Fruit fly (Drosophila melanogaster): Measurements from ENCODE around the gene CG42245.

The CG42245 gene

DNA sequence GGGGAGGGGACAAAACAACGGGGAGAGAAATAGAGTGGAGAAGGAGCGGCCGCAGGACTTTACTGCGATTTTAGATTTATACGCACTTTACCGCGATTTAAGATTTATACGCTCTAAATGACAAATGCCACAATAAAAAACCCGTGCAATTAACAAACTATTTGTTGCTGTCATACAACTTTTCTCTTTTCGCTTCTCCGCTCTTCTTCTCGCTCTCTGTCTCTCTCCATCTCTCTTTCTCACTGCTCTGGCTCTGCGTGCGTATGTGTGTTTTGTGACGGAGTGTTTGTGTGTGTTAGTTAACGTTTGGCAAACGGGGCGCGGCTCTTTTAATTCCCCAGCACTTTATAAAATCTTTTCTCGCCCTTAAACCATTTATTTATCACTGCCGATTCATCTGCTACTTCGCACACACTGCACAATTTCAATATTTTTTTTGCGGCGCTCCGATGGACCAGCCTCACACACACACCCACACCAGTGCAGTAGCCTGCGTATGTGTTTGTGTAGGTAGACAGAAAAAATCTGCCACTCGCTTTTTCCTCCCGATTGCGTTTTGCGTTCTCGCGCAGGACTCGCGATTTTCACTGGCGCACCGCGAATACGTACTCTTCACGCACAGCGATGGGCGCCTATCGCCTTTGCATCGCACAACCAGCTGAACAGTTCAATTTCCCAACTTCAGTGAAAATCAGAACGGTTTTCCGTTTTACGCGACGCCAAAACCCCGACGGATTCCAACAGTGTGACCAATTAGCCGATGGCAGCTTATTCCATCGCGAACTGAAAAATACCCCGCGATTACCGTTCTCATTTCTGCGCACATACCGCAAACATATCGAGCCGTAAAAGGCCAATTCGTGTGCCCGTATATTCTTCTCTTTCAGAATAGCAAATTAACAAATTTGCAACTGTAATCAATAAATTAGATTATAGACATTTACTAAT, 45.4 kb upstream of the CG42245 start, which contains the start of gene msn (continued):
- TF ChIP-seq phol (tag; optimal IDR thresholded peaks at IDR 0.05) (no peak), CG14965 (GFP tag; optimal IDR thresholded peaks at IDR 0.05; ENCODE audit: borderline replicate concordance) (no peak), CG8290 (GFP tag; optimal IDR thresholded peaks at IDR 0.05) (peak; percentile 1), CG8290 (tag; optimal IDR thresholded peaks at IDR 0.05) (peak in 1 of 2 experiments; percentile 84), CG17612 (GFP tag; IDR thresholded peaks at IDR 0.05) (no peak), CG7928 (GFP tag; optimal IDR thresholded peaks at IDR 0.05) (no peak), CG11093 (GFP tag; IDR thresholded peaks at IDR 0.05) (no peak), CG12744 (GFP tag; optimal IDR thresholded peaks at IDR 0.05) (no peak), lab (GFP tag; optimal IDR thresholded peaks at IDR 0.05) (peak; percentile 51), CG8359 (GFP tag; optimal IDR thresholded peaks at IDR 0.05; ENCODE audit: borderline replicate concordance) (no peak), Spps (tag; optimal IDR thresholded peaks at IDR 0.05) (no peak), CG12299 (tag; optimal IDR thresholded peaks at IDR 0.05) (peak; percentile 43), gem (tag; optimal IDR thresholded peaks at IDR 0.05) (no peak), nau (GFP tag; optimal IDR thresholded peaks at IDR 0.05) (peak; percentile 49), CG3838 (GFP tag; optimal IDR thresholded peaks at IDR 0.05) (no peak), CG14014 (GFP tag; IDR thresholded peaks at IDR 0.05) (peak; percentile 40; the same call in 1 of the 2 replicates), H2.0 (GFP tag; IDR thresholded peaks at IDR 0.05) (no peak), CG30431 (GFP tag; optimal IDR thresholded peaks at IDR 0.05) (no peak), pnt (GFP tag; optimal IDR thresholded peaks at IDR 0.05) (no peak), nerfin-2 (GFP tag; IDR thresholded peaks at IDR 0.05; ENCODE audit: partially characterized antibody) (no peak), CG10959 (GFP tag; IDR thresholded peaks at IDR 0.05) (no peak), hb (GFP tag; IDR thresholded peaks at IDR 0.05; ENCODE audit: partially characterized antibody) (no peak; the same call in 2 of the 3 replicates), zen (tag; optimal IDR thresholded peaks at IDR 0.05) (peak; percentile 27), Oli (tag; optimal IDR thresholded peaks at IDR 0.05) (no peak), Lhr (GFP tag; optimal IDR thresholded peaks at IDR 0.05) (peak; percentile 38), sug (tag; optimal IDR thresholded peaks at IDR 0.05) (peak; percentile 38), chm (GFP tag; IDR thresholded peaks at IDR 0.05) (peak; percentile 85), CG9437 (GFP tag; optimal IDR thresholded peaks at IDR 0.05) (no peak), Antp (GFP tag; optimal IDR thresholded peaks at IDR 0.05) (no peak), Aef1 (GFP tag; IDR thresholded peaks at IDR 0.05) (no peak), NFAT (GFP tag; IDR thresholded peaks at IDR 0.05) (peak; percentile 43; the same call in 1 of the 2 replicates), CG17385 (GFP tag; optimal IDR thresholded peaks at IDR 0.05) (peak; percentile 22), Xrp1 (GFP tag; IDR thresholded peaks at IDR 0.05) (no peak), lbe (GFP tag; optimal IDR thresholded peaks at IDR 0.05) (no peak), CG31388 (GFP tag; optimal IDR thresholded peaks at IDR 0.05) (no peak), CG11398 (GFP tag; optimal IDR thresholded peaks at IDR 0.05) (peak; percentile 11), CoRest (tag; optimal IDR thresholded peaks at IDR 0.05) (no peak), CG8944 (GFP tag; optimal IDR thresholded peaks at IDR 0.05) (no peak), pho (GFP tag; optimal IDR thresholded peaks at IDR 0.05) (peak; percentile 19), run (tag; optimal IDR thresholded peaks at IDR 0.05) (no peak), CG13624 (GFP tag; optimal IDR thresholded peaks at IDR 0.05) (no peak), Atf-2 (GFP tag; optimal IDR thresholded peaks at IDR 0.05) (no peak), CG3163 (GFP tag; optimal IDR thresholded peaks at IDR 0.05) (peak; percentile 69), z (GFP tag; IDR thresholded peaks at IDR 0.05) (no peak), sens (GFP tag) (peak; percentile 91), ab (GFP tag; optimal IDR thresholded peaks at IDR 0.05) (no peak), CG4730 (GFP tag; IDR thresholded peaks at IDR 0.05) (no peak), CG33557 (GFP tag; optimal IDR thresholded peaks at IDR 0.05) (peak; percentile 36), CG12942 (GFP tag; optimal IDR thresholded peaks at IDR 0.05) (no peak)
